Fruit fly (Drosophila melanogaster): ENCODE measurements around the gene CG32249.

Gene CG32249

DNA sequence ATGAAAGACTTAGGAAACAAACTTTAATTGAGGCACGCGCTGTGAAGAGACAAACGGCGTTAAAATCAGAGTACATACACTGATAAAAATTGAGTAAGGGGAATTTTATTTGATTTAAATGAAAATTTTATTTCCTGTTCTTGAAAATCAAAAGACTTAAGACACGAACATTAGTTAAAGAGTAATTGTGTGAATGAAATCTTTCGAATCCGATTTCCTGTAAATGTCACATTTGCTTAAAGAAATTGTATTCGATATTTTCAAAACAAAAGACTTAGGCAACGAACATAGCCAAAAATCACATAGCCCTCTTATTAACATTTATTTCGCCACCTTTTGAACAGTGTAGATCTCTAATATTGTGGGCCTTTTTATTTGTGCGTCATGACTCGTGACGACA lies 24.0 kb upstream of the CG32249 start (continued):
- TF ChIP-seq Tbp (GFP tag; optimal IDR thresholded peaks at IDR 0.05) (no peak), bowl (GFP tag; IDR thresholded peaks at IDR 0.05) (no peak), CG2712 (tag; optimal IDR thresholded peaks at IDR 0.05) (peak; percentile 4), CG8089 (GFP tag; optimal IDR thresholded peaks at IDR 0.05) (no peak), zen (tag; optimal IDR thresholded peaks at IDR 0.05) (no peak), schlank (tag; optimal IDR thresholded peaks at IDR 0.05) (no peak), fd64A (GFP tag; optimal IDR thresholded peaks at IDR 0.05) (no peak), z (GFP tag; IDR thresholded peaks at IDR 0.05) (no peak), CG9932 (GFP tag; IDR thresholded peaks at IDR 0.05) (peak; percentile 19; the same call in 1 of the 2 replicates), CG6854 (GFP tag; optimal IDR thresholded peaks at IDR 0.05) (peak; percentile 22), CG31388 (GFP tag; optimal IDR thresholded peaks at IDR 0.05) (no peak), CG12769 (tag; optimal IDR thresholded peaks at IDR 0.05) (no peak), btn (GFP tag; optimal IDR thresholded peaks at IDR 0.05) (no peak), Nf-YA (GFP tag; IDR thresholded peaks at IDR 0.05) (no peak), Eip74EF (GFP tag; optimal IDR thresholded peaks at IDR 0.05) (no peak), slbo (GFP tag; IDR thresholded peaks at IDR 0.05) (peak; percentile 28; the same call in 1 of the 2 replicates), row (GFP tag; IDR thresholded peaks at IDR 0.05) (no peak), CG3838 (GFP tag; optimal IDR thresholded peaks at IDR 0.05) (no peak), pfk (GFP tag; optimal IDR thresholded peaks at IDR 0.05) (no peak), Meics (GFP tag; optimal IDR thresholded peaks at IDR 0.05) (peak; percentile 60), zfh2 (GFP tag; optimal IDR thresholded peaks at IDR 0.05) (peak; percentile 40), dimm (GFP tag; IDR thresholded peaks at IDR 0.05) (no peak), aop (GFP tag; IDR thresholded peaks at IDR 0.05) (no peak), Aef1 (GFP tag; IDR thresholded peaks at IDR 0.05) (0 out of 3 replicates have a peak, but pooled peaks have one; percentile 12), eyg (GFP tag; optimal IDR thresholded peaks at IDR 0.05) (no peak), Awh (GFP tag; IDR thresholded peaks at IDR 0.05) (no peak), trh (GFP tag; optimal IDR thresholded peaks at IDR 0.05) (no peak), CG12104 (GFP tag; optimal IDR thresholded peaks at IDR 0.05) (no peak), sima (GFP tag; optimal IDR thresholded peaks at IDR 0.05) (no peak), luna (GFP tag; optimal IDR thresholded peaks at IDR 0.05) (peak; percentile 2), Bgb (GFP tag; IDR thresholded peaks at IDR 0.05; ENCODE audit: partially characterized antibody) (no peak), CoRest (tag; optimal IDR thresholded peaks at IDR 0.05) (peak; percentile 5), Fer1 (GFP tag; optimal IDR thresholded peaks at IDR 0.05) (peak; percentile 56), cg (GFP tag; optimal IDR thresholded peaks at IDR 0.05) (no peak), CG6765 (GFP tag; optimal IDR thresholded peaks at IDR 0.05) (no peak), zf30C (GFP tag; optimal IDR thresholded peaks at IDR 0.05) (no peak), CG13624 (GFP tag; optimal IDR thresholded peaks at IDR 0.05) (no peak), gcm (GFP tag; optimal IDR thresholded peaks at IDR 0.05) (no peak), dysf (GFP tag; IDR thresholded peaks at IDR 0.05) (peak; percentile 66), NFAT (GFP tag; IDR thresholded peaks at IDR 0.05) (peak; percentile 33; the same call in 1 of the 2 replicates), CG11504 (tag; optimal IDR thresholded peaks at IDR 0.05) (peak; percentile 44), CG7928 (GFP tag; optimal IDR thresholded peaks at IDR 0.05) (no peak), CG15269 (tag; optimal IDR thresholded peaks at IDR 0.05) (peak; percentile 3), CG1024 (GFP tag; IDR thresholded peaks at IDR 0.05) (no peak), CG2116 (GFP tag; optimal IDR thresholded peaks at IDR 0.05) (no peak), Sry-β (GFP tag; optimal IDR thresholded peaks at IDR 0.05) (no peak), insv (GFP tag; optimal IDR thresholded peaks at IDR 0.05) (no peak), CG11696 (GFP tag; IDR thresholded peaks at IDR 0.05) (no peak), CG12236 (GFP tag; optimal IDR thresholded peaks at IDR 0.05) (no peak), CG13296 (GFP tag; optimal IDR thresholded peaks at IDR 0.05) (peak; percentile 15), CG4424 (GFP tag; optimal IDR thresholded peaks at IDR 0.05) (no peak), Ravus (GFP tag; IDR thresholded peaks at IDR 0.05) (no peak)
